Worm (Caenorhabditis elegans): Measurements from ENCODE around the gene fbxb-47.

fbxb-47 gene

ce11 chrII:1731932-1732331, 28.7 kb upstream of the fbxb-47 start, which contains the start of gene ceh-82:
TSS of gene ceh-82 (plus strand) at chrII:1732232.
- TF ChIP-seq mes-4 (tag; optimal IDR thresholded peaks at IDR 0.05) = no peak
- no peak for TF ChIP-seq zfh-2 (GFP tag; conservative IDR thresholded peaks at IDR 0.05)
- TF ChIP-seq tbx-9 (tag; optimal IDR thresholded peaks at IDR 0.05; ENCODE audit: borderline replicate concordance) = no peak
- no peak for TF ChIP-seq snpc-1.3 (tag; optimal IDR thresholded peaks at IDR 0.05; ENCODE audit: insufficient read depth)
- no peak for TF ChIP-seq pbrm-1 (GFP tag; IDR thresholded peaks at IDR 0.05)
- TF ChIP-seq egl-18 (GFP tag; IDR thresholded peaks at IDR 0.05) = no peak
- no peak for TF ChIP-seq efl-1 (GFP tag; optimal IDR thresholded peaks at IDR 0.05)
- no peak for TF ChIP-seq mxl-1 (tag; optimal IDR thresholded peaks at IDR 0.05)
- TF ChIP-seq hrde-1 (tag; optimal IDR thresholded peaks at IDR 0.05; ENCODE audit: borderline replicate concordance) = no peak
- no peak for TF ChIP-seq ztf-3 (GFP tag; optimal IDR thresholded peaks at IDR 0.05)
- TF ChIP-seq cebp-2 (GFP tag; IDR thresholded peaks at IDR 0.05) = no peak
- no peak for TF ChIP-seq egrh-3 (GFP tag; IDR thresholded peaks at IDR 0.05)
- no peak for TF ChIP-seq atf-7 (tag; optimal IDR thresholded peaks at IDR 0.05)
- TF ChIP-seq T07F8.4 (tag; optimal IDR thresholded peaks at IDR 0.05) = no peak
- TF ChIP-seq D2030.7 (GFP tag; IDR thresholded peaks at IDR 0.05) = no peak
- no peak for TF ChIP-seq ceh-91 (GFP tag; IDR thresholded peaks at IDR 0.05)
- TF ChIP-seq lir-1 (GFP tag; conservative IDR thresholded peaks at IDR 0.05) = no peak
- TF ChIP-seq B0336.3 (GFP tag; IDR thresholded peaks at IDR 0.05) = no peak

- TF ChIP-seq rcor-1 (GFP tag; IDR thresholded peaks at IDR 0.05) (no peak), lin-40 (tag; optimal IDR thresholded peaks at IDR 0.05) (no peak), nfyb-1 (GFP tag; IDR thresholded peaks at IDR 0.05) (no peak), pbrm-1 (GFP tag; IDR thresholded peaks at IDR 0.05) (no peak), Y95B8A.8 (GFP tag; IDR thresholded peaks at IDR 0.05) (no peak), let-526 (GFP tag; IDR thresholded peaks at IDR 0.05) (no peak), F37B4.10 (GFP tag; IDR thresholded peaks at IDR 0.05) (no peak), hmg-20 (GFP tag; IDR thresholded peaks at IDR 0.05) (no peak), ceh-27 (GFP tag; optimal IDR thresholded peaks at IDR 0.05) (no peak), rpc-1 (optimal IDR thresholded peaks at IDR 0.05) (no peak), rpc-1 (tag; optimal IDR thresholded peaks at IDR 0.05) (no peak), D2030.7 (GFP tag; IDR thresholded peaks at IDR 0.05) (no peak), tbx-9 (tag; optimal IDR thresholded peaks at IDR 0.05; ENCODE audit: borderline replicate concordance) (no peak)
Observed at ce11 chrII:1730103-1730502, 26.8 kb upstream of the fbxb-47 start, which contains the start of gene ceh-81. TSS of gene ceh-81 (plus strand) at chrII:1730403.

ce11 chrII:1728253-1728652, 25.0 kb upstream of the fbxb-47 start, which contains the start of gene btb-9:
TSS of gene btb-9 (plus strand) at chrII:1728506.
- TF ChIP-seq nhr-80 (tag; optimal IDR thresholded peaks at IDR 0.05) (peak; percentile 83), dox-1 (GFP tag; IDR thresholded peaks at IDR 0.05) (peak; percentile 37; the same call in 1 of the 2 replicates), unc-62 (GFP tag; optimal IDR thresholded peaks at IDR 0.05) (no peak), hmg-1.2 (GFP tag; IDR thresholded peaks at IDR 0.05) (peak; percentile 30; the same call in 1 of the 2 replicates), hlh-12 (tag; optimal IDR thresholded peaks at IDR 0.05) (no peak), Y56A3A.18 (GFP tag; IDR thresholded peaks at IDR 0.05) (no peak)

- TF ChIP-seq fkh-3 (tag; optimal IDR thresholded peaks at IDR 0.05) (no peak), K11D2.4 (GFP tag; IDR thresholded peaks at IDR 0.05) (no peak), him-1 (tag; optimal IDR thresholded peaks at IDR 0.05) (no peak), tlf-1 (GFP tag; optimal IDR thresholded peaks at IDR 0.05) (no peak), ets-4 (GFP tag; optimal IDR thresholded peaks at IDR 0.05) (no peak), ztf-3 (GFP tag; optimal IDR thresholded peaks at IDR 0.05) (no peak), pbrm-1 (GFP tag; IDR thresholded peaks at IDR 0.05) (no peak), madf-3 (GFP tag; IDR thresholded peaks at IDR 0.05) (no peak), F22D6.2 (tag; optimal IDR thresholded peaks at IDR 0.05) (no peak), hlh-26 (GFP tag; conservative IDR thresholded peaks at IDR 0.05) (no peak), ztf-28 (GFP tag; IDR thresholded peaks at IDR 0.05) (no peak), cebp-1 (GFP tag; IDR thresholded peaks at IDR 0.05) (no peak), cebp-1 (tag; optimal IDR thresholded peaks at IDR 0.05) (no peak), mes-4 (tag; optimal IDR thresholded peaks at IDR 0.05) (no peak), ceh-100 (GFP tag; IDR thresholded peaks at IDR 0.05) (no peak)
Observed at ce11 chrII:1725735-1726134, 22.5 kb upstream of the fbxb-47 start, which contains the start of gene F45C12.17. TSS of gene F45C12.17 (plus strand) at chrII:1726111.
